Fruit fly (Drosophila melanogaster) whole organism, embryonic: Measurements from ENCODE around the gene CG13386.

Source experiments
- B-H1 ChIP-seq: fragments of 200-800 bp; sonication (Bioruptor generic); IDR thresholded peaks from 3 replicates; pipeline ENCODE4 v1.3.6; 2022; ENCODE audit warnings: missing biosample characterization, missing genetic modification characterization
- CG10147 ChIP-seq: fragments of 200-800 bp; sonication (Bioruptor generic); optimal IDR thresholded peaks from 2 replicates; lab custom pipeline; 2019; ENCODE audit warnings: missing biosample characterization, mild to moderate bottlenecking, missing genetic modification characterization, moderate library complexity
- CG10462 ChIP-seq: fragments of 200-800 bp; sonication (Bioruptor generic); optimal IDR thresholded peaks from 2 replicates; lab custom pipeline; 2016; ENCODE audit warnings: missing biosample characterization, missing genetic modification characterization
- CG10654 ChIP-seq: fragments of 200-800 bp; sonication (Bioruptor generic); optimal IDR thresholded peaks from 2 replicates; lab custom pipeline; 2016; ENCODE audit warnings: missing biosample characterization, missing genetic modification characterization
- CG10979 ChIP-seq: fragments of 200-800 bp; sonication (Bioruptor generic); optimal IDR thresholded peaks from 2 replicates; lab custom pipeline; 2018; ENCODE audit warnings: missing biosample characterization, mild to moderate bottlenecking, missing genetic modification characterization, moderate library complexity
- CG12236 ChIP-seq: fragments of 200-800 bp; sonication (Bioruptor generic); optimal IDR thresholded peaks from 2 replicates; lab custom pipeline; 2016; ENCODE audit warnings: missing biosample characterization, missing genetic modification characterization
- CG15073 ChIP-seq: fragments of 200-800 bp; sonication (Bioruptor generic); optimal IDR thresholded peaks from 2 replicates; lab custom pipeline; 2016; ENCODE audit warnings: missing biosample characterization, missing genetic modification characterization
- CG15479 ChIP-seq: fragments of 200-800 bp; sonication (Bioruptor generic); optimal IDR thresholded peaks from 3 replicates; lab custom pipeline; 2019; ENCODE audit warnings: missing biosample characterization, mild to moderate bottlenecking, missing genetic modification characterization, moderate library complexity
- CG17568 ChIP-seq: fragments of 200-800 bp; sonication (Bioruptor generic); optimal IDR thresholded peaks from 2 replicates; lab custom pipeline; 2018; ENCODE audit warnings: missing biosample characterization, mild to moderate bottlenecking, missing genetic modification characterization, moderate library complexity
- CG30020 ChIP-seq: fragments of 200-800 bp; optimal IDR thresholded peaks from 2 replicates; lab custom pipeline; 2019; ENCODE audit warnings: missing biosample characterization, mild to moderate bottlenecking, missing genetic modification characterization, moderate library complexity
- CG31388 ChIP-seq: fragments of 200-800 bp; sonication (Bioruptor generic); optimal IDR thresholded peaks from 2 replicates; lab custom pipeline; 2016; ENCODE audit warnings: missing biosample characterization, missing genetic modification characterization
- CG34224 ChIP-seq: fragments of 200-800 bp; sonication (Bioruptor generic); IDR thresholded peaks from 3 replicates; pipeline ENCODE4 v1.3.6; 2022; ENCODE audit warnings: missing biosample characterization, missing genetic modification characterization; ENCODE audit not compliant: partially characterized antibody
- CG3838 ChIP-seq: fragments of 200-800 bp; sonication (Bioruptor generic); optimal IDR thresholded peaks from 3 replicates; lab custom pipeline; 2016; ENCODE audit warnings: missing biosample characterization, missing genetic modification characterization
- CG4360 ChIP-seq: fragments of 200-800 bp; sonication (Bioruptor generic); IDR thresholded peaks from 2 replicates; pipeline ENCODE4 v1.3.6; 2022; ENCODE audit warnings: missing biosample characterization, missing genetic modification characterization
- CG4617 ChIP-seq: fragments of 200-800 bp; sonication (Bioruptor generic); optimal IDR thresholded peaks from 3 replicates; lab custom pipeline; 2016; ENCODE audit warnings: missing biosample characterization, missing genetic modification characterization, borderline replicate concordance
- CG7987 ChIP-seq: fragments of 200-800 bp; sonication (Bioruptor generic); optimal IDR thresholded peaks from 2 replicates; lab custom pipeline; 2018; ENCODE audit warnings: missing biosample characterization, mild to moderate bottlenecking, missing genetic modification characterization, moderate library complexity
- CG8478 ChIP-seq: fragments of >200 bp; optimal IDR thresholded peaks from 2 replicates; lab custom pipeline; 2018
- CG8765 ChIP-seq: fragments of 200-800 bp; sonication (Bioruptor generic); IDR thresholded peaks from 2 replicates; pipeline ENCODE4 v1.3.6; 2022; ENCODE audit warnings: missing biosample characterization, missing genetic modification characterization
- CG9797 ChIP-seq: fragments of 200-800 bp; sonication (Bioruptor generic); optimal IDR thresholded peaks from 3 replicates; lab custom pipeline; 2018; ENCODE audit warnings: missing biosample characterization, mild to moderate bottlenecking, missing genetic modification characterization
- Dek ChIP-seq: fragments of 200-800 bp; sonication (Bioruptor generic); optimal IDR thresholded peaks from 3 replicates; lab custom pipeline; 2019; ENCODE audit warnings: missing biosample characterization, mild to moderate bottlenecking, missing genetic modification characterization, moderate library complexity
- Ets97D ChIP-seq: fragments of 200-800 bp; sonication (Bioruptor generic); optimal IDR thresholded peaks from 3 replicates; lab custom pipeline; 2016; ENCODE audit warnings: missing biosample characterization, missing genetic modification characterization
- Fer2 ChIP-seq: fragments of 200-800 bp; sonication (Bioruptor generic); optimal IDR thresholded peaks from 2 replicates; lab custom pipeline; 2018; ENCODE audit warnings: missing biosample characterization, mild to moderate bottlenecking, missing genetic modification characterization, moderate library complexity
- H2.0 ChIP-seq: fragments of 200-800 bp; sonication (Bioruptor generic); IDR thresholded peaks from 2 replicates; pipeline ENCODE4 v1.3.6; 2022; ENCODE audit warnings: missing biosample characterization, missing genetic modification characterization
- HLH3B ChIP-seq: fragments of 200-800 bp; sonication (Bioruptor generic); IDR thresholded peaks from 2 replicates; pipeline ENCODE4 v1.3.6; 2022; ENCODE audit warnings: missing biosample characterization, missing genetic modification characterization
- Hr78 ChIP-seq, 2 experiments: fragments of 200-800 bp in 1 of 2; fragments of >200 bp in 1 of 2; sonication (Bioruptor generic) in 1 of 2; optimal IDR thresholded peaks; 2 replicates each; lab custom pipeline; 2017 to 2019; ENCODE audit warnings: missing biosample characterization in 2 of 2, missing genetic modification characterization in 2 of 2, mild to moderate bottlenecking in 1 of 2, moderate library complexity in 1 of 2
- Hsf ChIP-seq: fragments of 200-800 bp; sonication (Bioruptor generic); optimal IDR thresholded peaks from 3 replicates; lab custom pipeline; 2016; ENCODE audit warnings: missing biosample characterization, missing genetic modification characterization
- MTF-1 ChIP-seq: fragments of 200-800 bp; sonication (Bioruptor generic); optimal IDR thresholded peaks from 2 replicates; lab custom pipeline; 2018; ENCODE audit warnings: missing biosample characterization, mild to moderate bottlenecking, missing genetic modification characterization, borderline replicate concordance
- Mad ChIP-seq: fragments of 200-800 bp; sonication (Bioruptor generic); optimal IDR thresholded peaks from 2 replicates; lab custom pipeline; 2016; ENCODE audit warnings: missing biosample characterization, missing genetic modification characterization
- Nf-YA ChIP-seq: fragments of 200-800 bp; sonication (Bioruptor generic); IDR thresholded peaks from 2 replicates; pipeline ENCODE4 v1.3.6; 2022; ENCODE audit warnings: missing biosample characterization, missing genetic modification characterization
- Scr ChIP-seq: fragments of 200-800 bp; sonication (Bioruptor generic); IDR thresholded peaks from 2 replicates; pipeline ENCODE4 v1.3.6; 2022; ENCODE audit warnings: missing biosample characterization, missing genetic modification characterization; ENCODE audit not compliant: partially characterized antibody
- Sin3A ChIP-seq: fragments of >200 bp; optimal IDR thresholded peaks from 2 replicates; lab custom pipeline; 2018
- ab ChIP-seq: fragments of 200-800 bp; sonication (Bioruptor generic); optimal IDR thresholded peaks from 2 replicates; lab custom pipeline; 2016; ENCODE audit warnings: missing biosample characterization, missing genetic modification characterization
- bab2 ChIP-seq: fragments of 200-800 bp; sonication (Bioruptor generic); optimal IDR thresholded peaks from 2 replicates; lab custom pipeline; 2016; ENCODE audit warnings: missing biosample characterization, missing genetic modification characterization
- bigmax ChIP-seq: fragments of 200-800 bp; sonication (Bioruptor generic); optimal IDR thresholded peaks from 2 replicates; lab custom pipeline; 2018; ENCODE audit warnings: missing biosample characterization, mild to moderate bottlenecking, missing genetic modification characterization
- chif ChIP-seq, 2 experiments: fragments of 200-800 bp; sonication (Bioruptor generic); optimal IDR thresholded peaks; 3 replicates each; lab custom pipeline; 2016; ENCODE audit warnings: missing biosample characterization in 2 of 2, missing genetic modification characterization in 2 of 2
- chn ChIP-seq: fragments of 200-800 bp; sonication (Bioruptor generic); optimal IDR thresholded peaks from 2 replicates; lab custom pipeline; 2016; ENCODE audit warnings: missing biosample characterization, missing genetic modification characterization
- dimm ChIP-seq: fragments of 200-800 bp; sonication (Bioruptor generic); IDR thresholded peaks from 2 replicates; pipeline ENCODE4 v1.3.6; 2022; ENCODE audit warnings: missing biosample characterization, missing genetic modification characterization
- disco-r ChIP-seq: fragments of 200-800 bp; sonication (Bioruptor generic); optimal IDR thresholded peaks from 2 replicates; lab custom pipeline; 2016; ENCODE audit warnings: missing biosample characterization, missing genetic modification characterization
- dysf ChIP-seq: fragments of 200-800 bp; sonication (Bioruptor generic); IDR thresholded peaks from 3 replicates; pipeline ENCODE4 v1.3.6; 2022; ENCODE audit warnings: missing biosample characterization, missing genetic modification characterization
- en ChIP-seq: fragments of 200-800 bp; sonication (Bioruptor generic); optimal IDR thresholded peaks from 2 replicates; lab custom pipeline; 2016; ENCODE audit warnings: missing biosample characterization, missing genetic modification characterization
- esg ChIP-seq: fragments of 200-800 bp; sonication (Bioruptor generic); conservative IDR thresholded peaks from 2 replicates; pipeline ENCODE4 v1.3.6; 2022; ENCODE audit warnings: missing biosample characterization, missing genetic modification characterization
- ewg ChIP-seq: fragments of 200-800 bp; sonication (Bioruptor generic); optimal IDR thresholded peaks from 3 replicates; lab custom pipeline; 2017; ENCODE audit warnings: mild to moderate bottlenecking, missing biosample characterization, missing genetic modification reagents, missing genetic modification characterization
- insv ChIP-seq, 2 experiments: fragments of 200-800 bp; sonication (Bioruptor generic); optimal IDR thresholded peaks; 3 replicates each; lab custom pipeline; 2016 to 2018; ENCODE audit warnings: missing biosample characterization in 2 of 2, missing genetic modification characterization in 2 of 2
- jumu ChIP-seq: fragments of 200-800 bp; sonication (Bioruptor generic); optimal IDR thresholded peaks from 3 replicates; lab custom pipeline; 2016; ENCODE audit warnings: missing biosample characterization, missing genetic modification characterization
- lilli ChIP-seq: fragments of 200-800 bp; sonication (Bioruptor generic); optimal IDR thresholded peaks from 3 replicates; lab custom pipeline; 2016; ENCODE audit warnings: missing biosample characterization, missing genetic modification characterization
- onecut ChIP-seq: fragments of 200-800 bp; sonication (Bioruptor generic); IDR thresholded peaks from 2 replicates; pipeline ENCODE4 v1.3.6; 2022; ENCODE audit warnings: missing biosample characterization, missing genetic modification characterization
- pan ChIP-seq, 4 experiments: fragments of >200 bp in 3 of 4; fragments of 200-800 bp in 1 of 4; sonication (Bioruptor generic) in 1 of 4; optimal IDR thresholded peaks in 3 of 4; IDR thresholded peaks in 1 of 4; 2 replicates each; pipeline versions ENCODE4 v1.3.6 to Lab custom; 2017 to 2022; ENCODE audit warnings: missing biosample characterization in 2 of 4, missing genetic modification characterization in 2 of 4, mixed read lengths in 1 of 4
- pnt ChIP-seq: fragments of 200-800 bp; sonication (Bioruptor generic); optimal IDR thresholded peaks from 3 replicates; lab custom pipeline; 2016; ENCODE audit warnings: missing biosample characterization, missing genetic modification characterization
- vvl ChIP-seq: fragments of 200-800 bp; sonication (Bioruptor generic); IDR thresholded peaks from 2 replicates; pipeline ENCODE4 v1.3.6; 2022; ENCODE audit warnings: missing biosample characterization, missing genetic modification characterization

Gene CG13386

DNA sequence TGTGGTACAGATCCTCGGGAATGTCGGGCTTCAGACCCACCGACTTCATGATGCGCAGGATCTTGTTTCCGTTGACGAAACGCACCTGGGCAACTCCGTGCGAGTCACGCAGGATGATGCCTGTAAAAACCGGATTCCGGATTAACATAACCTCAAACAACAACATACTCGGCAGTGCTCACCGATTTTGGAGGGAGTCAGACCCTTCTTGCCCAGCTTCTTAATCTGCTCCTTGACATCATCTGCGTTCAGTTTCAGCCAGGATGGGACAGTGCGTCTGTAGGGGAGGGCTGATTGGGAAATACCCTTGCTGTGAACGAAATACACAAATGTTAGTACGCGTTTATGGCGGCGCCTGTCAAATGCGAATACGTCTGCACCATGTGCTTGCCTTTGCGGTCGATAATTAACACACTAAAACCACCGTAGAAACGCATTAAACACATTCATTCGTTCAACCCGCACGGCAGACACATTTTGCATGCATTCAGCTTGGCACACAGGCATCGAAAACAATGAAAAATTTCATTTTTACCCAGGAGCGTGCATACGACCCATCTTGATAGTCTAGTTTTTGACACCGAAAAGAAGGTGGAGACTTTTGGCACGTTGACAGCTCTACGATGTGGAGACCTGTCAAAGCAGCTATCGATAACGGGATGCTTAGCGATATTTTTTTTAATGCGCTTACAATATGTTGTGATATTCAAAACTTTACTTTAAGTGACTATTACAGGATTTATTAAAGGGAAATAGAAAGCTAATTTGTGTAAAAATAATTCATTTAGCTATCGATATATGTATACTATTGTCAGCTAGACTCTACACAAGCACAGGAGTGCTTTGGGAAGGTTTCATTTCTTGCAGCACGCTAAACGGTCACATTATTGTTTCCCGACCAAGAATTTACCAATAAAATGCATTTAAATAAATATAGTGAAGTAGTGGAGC lies 34.5 kb upstream of the CG13386 start, which contains the start of the genes RpS13 and CSN8 (continued):
- TF ChIP-seq ewg (no peak), en (GFP tag; lab: Kevin White, UChicago) (no peak), CG10979 (tag; lab: Kevin White, UChicago) (peak; percentile 20), CG15479 (GFP tag; lab: Kevin White, UChicago) (no peak), bab2 (GFP tag; lab: Kevin White, UChicago) (no peak), ab (no peak), CG10462 (no peak), MTF-1 (GFP tag; lab: Kevin White, UChicago) (no peak), Hsf (peak; percentile 39), esg (GFP tag; lab: Robert Waterston, UW) (no peak), CG4617 (peak; percentile 56), jumu (GFP tag; lab: Kevin White, UChicago) (no peak), Hr78 (GFP tag; optimal IDR thresholded peaks at IDR 0.05; lab: Kevin White, UChicago) (no peak), B-H1 (GFP tag; lab: Robert Waterston, UW) (no peak), CG31388 (GFP tag; lab: Kevin White, UChicago) (no peak), CG12236 (GFP tag; lab: Kevin White, UChicago) (no peak), Mad (no peak), Ets97D (GFP tag; lab: Kevin White, UChicago) (peak; percentile 95), H2.0 (GFP tag; lab: Robert Waterston, UW) (no peak), CG10654 (GFP tag; lab: Kevin White, UChicago) (no peak), onecut (GFP tag; lab: Robert Waterston, UW) (no peak), pnt (GFP tag; lab: Kevin White, UChicago) (no peak), pan (optimal IDR thresholded peaks at IDR 0.05; lab: Kevin White, UChicago) (no peak), pan (GFP tag; optimal IDR thresholded peaks at IDR 0.05 in 1 of 2, IDR thresholded peaks at IDR 0.05 in 1 of 2) (no peak), CG15073 (GFP tag; lab: Kevin White, UChicago) (no peak), Nf-YA (GFP tag; lab: Robert Waterston, UW) (no peak), CG30020 (tag; lab: Kevin White, UChicago) (peak; percentile 64), CG4360 (GFP tag; lab: Robert Waterston, UW) (no peak), HLH3B (GFP tag; lab: Robert Waterston, UW) (no peak), disco-r (GFP tag; lab: Kevin White, UChicago) (no peak), CG7987 (GFP tag; lab: Kevin White, UChicago) (no peak), Scr (GFP tag; lab: Robert Waterston, UW) (peak; percentile 98), Dek (tag; lab: Kevin White, UChicago) (no peak), CG10147 (GFP tag; lab: Kevin White, UChicago) (no peak), insv (GFP tag; optimal IDR thresholded peaks at IDR 0.05; lab: Kevin White, UChicago) (peak in 1 of 2 experiments; percentile 40), dimm (GFP tag; lab: Robert Waterston, UW) (no peak), lilli (no peak), vvl (GFP tag; lab: Robert Waterston, UW) (peak; percentile 13; the same call in 1 of the 2 replicates), CG8478 (lab: Kevin White, UChicago) (no peak), chn (GFP tag; lab: Kevin White, UChicago) (no peak), Fer2 (no peak), dysf (GFP tag; lab: Robert Waterston, UW) (no peak), CG8765 (GFP tag; lab: Robert Waterston, UW) (no peak), CG34224 (GFP tag; lab: Robert Waterston, UW) (peak; percentile 93), chif (GFP tag; optimal IDR thresholded peaks at IDR 0.05; lab: Kevin White, UChicago) (no peak), Sin3A (lab: Kevin White, UChicago) (peak; percentile 93), CG9797 (peak; percentile 67), CG3838 (no peak), CG17568 (GFP tag; lab: Kevin White, UChicago) (peak; percentile 33), bigmax (peak; percentile 95)
